Worm (Caenorhabditis elegans) whole organism, young adult: Measurements from ENCODE around the gene mex-6.

Experiments used
- B0019.2 ChIP-seq: fragments of 200-800 bp; sonication (Bioruptor generic); conservative IDR thresholded peaks from 2 replicates; pipeline ENCODE4 v1.3.6; 2022; ENCODE audit warnings: missing genetic modification reagents, missing genetic modification characterization, missing compliant biosample characterization
- B0261.1 ChIP-seq: sonication (generic microtip); optimal IDR thresholded peaks from 2 replicates; lab custom pipeline; 2016; ENCODE audit warnings: mild to moderate bottlenecking, missing genetic modification characterization, moderate library complexity, missing compliant biosample characterization
- C06A6.2 ChIP-seq: fragments of 200-800 bp; sonication (Bioruptor generic); conservative IDR thresholded peaks from 2 replicates; pipeline ENCODE4 v1.3.6; 2022; ENCODE audit warnings: missing genetic modification characterization, missing compliant biosample characterization
- C17E4.6 ChIP-seq: fragments of 200-800 bp; sonication (Bioruptor generic); IDR thresholded peaks from 2 replicates; pipeline ENCODE4 v1.3.6; 2022; ENCODE audit warnings: missing genetic modification reagents, missing genetic modification characterization, missing compliant biosample characterization
- D2030.7 ChIP-seq: fragments of 200-800 bp; sonication (Bioruptor generic); IDR thresholded peaks from 2 replicates; pipeline ENCODE4 v1.3.6; 2022; ENCODE audit warnings: missing genetic modification reagents, missing genetic modification characterization, missing compliant biosample characterization
- F22D6.2 ChIP-seq: sonication (generic microtip); optimal IDR thresholded peaks from 2 replicates; lab custom pipeline; 2016; ENCODE audit warnings: mild to moderate bottlenecking, missing genetic modification characterization, missing compliant biosample characterization
- F52B5.7 ChIP-seq: sonication (generic microtip); optimal IDR thresholded peaks from 2 replicates; lab custom pipeline; 2016; ENCODE audit warnings: mild to moderate bottlenecking, missing genetic modification characterization, missing compliant biosample characterization
- F55B11.4 ChIP-seq: sonication (generic microtip); optimal IDR thresholded peaks from 2 replicates; lab custom pipeline; 2016; ENCODE audit warnings: missing compliant biosample characterization, missing genetic modification characterization, borderline replicate concordance; ENCODE audit not compliant: insufficient read depth
- F57A8.1 ChIP-seq: fragments of 200-800 bp; sonication (Bioruptor generic); optimal IDR thresholded peaks from 2 replicates; lab custom pipeline; 2018; ENCODE audit warnings: mild to moderate bottlenecking, missing genetic modification characterization, moderate library complexity, missing compliant biosample characterization
- K12H6.12 ChIP-seq: fragments of 200-800 bp; sonication (Bioruptor generic); optimal IDR thresholded peaks from 2 replicates; lab custom pipeline; 2018; ENCODE audit warnings: mild to moderate bottlenecking, missing genetic modification characterization, missing compliant biosample characterization
- T07F8.4 ChIP-seq: sonication (generic microtip); optimal IDR thresholded peaks from 2 replicates; lab custom pipeline; 2016; ENCODE audit warnings: mild to moderate bottlenecking, missing genetic modification characterization, moderate library complexity, missing compliant biosample characterization
- T26A5.8 ChIP-seq: sonication (generic microtip); optimal IDR thresholded peaks from 2 replicates; lab custom pipeline; 2016; ENCODE audit warnings: missing genetic modification characterization, missing compliant biosample characterization
- Y53F4B.3 ChIP-seq: fragments of 200-800 bp; sonication (Bioruptor generic); IDR thresholded peaks from 2 replicates; pipeline ENCODE4 v1.3.6; 2022; ENCODE audit warnings: missing genetic modification reagents, missing genetic modification characterization, missing compliant biosample characterization
- Y95B8A.8 ChIP-seq: fragments of 200-800 bp; sonication (Bioruptor generic); IDR thresholded peaks from 2 replicates; pipeline ENCODE4 v1.3.6; 2022; ENCODE audit warnings: missing genetic modification reagents, missing genetic modification characterization, missing compliant biosample characterization
- aptf-2 ChIP-seq: fragments of 200-800 bp; sonication (Bioruptor generic); conservative IDR thresholded peaks from 2 replicates; pipeline ENCODE4 v1.3.6; 2022; ENCODE audit warnings: missing genetic modification reagents, missing genetic modification characterization, missing compliant biosample characterization
- aptf-3 ChIP-seq: fragments of 200-800 bp; sonication (Bioruptor generic); IDR thresholded peaks from 2 replicates; pipeline ENCODE4 v1.3.6; 2022; ENCODE audit warnings: missing genetic modification characterization, missing compliant biosample characterization
- atf-7 ChIP-seq: sonication (generic microtip); optimal IDR thresholded peaks from 2 replicates; lab custom pipeline; 2017; ENCODE audit warnings: mild to moderate bottlenecking, missing genetic modification characterization, missing compliant biosample characterization
- athp-1 ChIP-seq: sonication (generic microtip); optimal IDR thresholded peaks from 2 replicates; lab custom pipeline; 2017; ENCODE audit warnings: mild to moderate bottlenecking, missing genetic modification characterization, missing compliant biosample characterization
- attf-3 ChIP-seq: fragments of 200-800 bp; sonication (Bioruptor generic); conservative IDR thresholded peaks from 2 replicates; pipeline ENCODE4 v1.3.6; 2022; ENCODE audit warnings: missing genetic modification reagents, missing genetic modification characterization, missing compliant biosample characterization
- bed-2 ChIP-seq: fragments of 200-800 bp; sonication (Bioruptor generic); IDR thresholded peaks from 2 replicates; pipeline ENCODE4 v1.3.6; 2022; ENCODE audit warnings: missing genetic modification reagents, missing genetic modification characterization, missing compliant biosample characterization
- cebp-1 ChIP-seq, 2 experiments: fragments of 200-800 bp in 1 of 2; sonication (Bioruptor generic) in 1 of 2; sonication (generic microtip) in 1 of 2; IDR thresholded peaks in 1 of 2; optimal IDR thresholded peaks in 1 of 2; 2 replicates each; pipeline versions ENCODE4 v1.3.6 to Lab custom; 2017 to 2022; ENCODE audit warnings: missing compliant biosample characterization in 2 of 2, missing genetic modification characterization in 2 of 2, mild to moderate bottlenecking in 1 of 2, missing genetic modification reagents in 1 of 2, moderate library complexity in 1 of 2
- ceh-100 ChIP-seq: fragments of 200-800 bp; sonication (Bioruptor generic); IDR thresholded peaks from 2 replicates; pipeline ENCODE4 v1.3.6; 2022; ENCODE audit warnings: missing genetic modification reagents, missing genetic modification characterization, missing compliant biosample characterization
- ceh-27 ChIP-seq: fragments of 200-800 bp; sonication (Bioruptor generic); optimal IDR thresholded peaks from 2 replicates; lab custom pipeline; 2018; ENCODE audit warnings: mild to moderate bottlenecking, missing genetic modification characterization, moderate library complexity, missing compliant biosample characterization
- ceh-79 ChIP-seq: sonication (generic microtip); optimal IDR thresholded peaks from 2 replicates; lab custom pipeline; 2017; ENCODE audit warnings: mild to moderate bottlenecking, missing genetic modification characterization, missing compliant biosample characterization
- dox-1 ChIP-seq: fragments of 200-800 bp; sonication (Bioruptor generic); IDR thresholded peaks from 2 replicates; pipeline ENCODE4 v1.3.6; 2022; ENCODE audit warnings: missing genetic modification reagents, missing genetic modification characterization, missing compliant biosample characterization
- efl-1 ChIP-seq: fragments of 150-350 bp; optimal IDR thresholded peaks from 2 replicates; lab custom pipeline; 2014; ENCODE audit warnings: missing biosample characterization, missing genetic modification reagents, missing genetic modification characterization
- egrh-3 ChIP-seq: fragments of 200-800 bp; sonication (Bioruptor generic); IDR thresholded peaks from 2 replicates; pipeline ENCODE4 v1.3.6; 2022; ENCODE audit warnings: missing genetic modification reagents, missing genetic modification characterization, missing compliant biosample characterization
- ets-4 ChIP-seq: fragments of 200-800 bp; sonication (Bioruptor generic); optimal IDR thresholded peaks from 2 replicates; lab custom pipeline; 2018; ENCODE audit warnings: mild to moderate bottlenecking, missing genetic modification characterization, missing compliant biosample characterization
- him-1 ChIP-seq: sonication (generic microtip); optimal IDR thresholded peaks from 2 replicates; lab custom pipeline; 2016; ENCODE audit warnings: missing genotype, missing genetic modification reagents, missing genetic modification characterization, missing compliant biosample characterization
- hlh-26 ChIP-seq: fragments of 200-800 bp; sonication (Bioruptor generic); conservative IDR thresholded peaks from 2 replicates; pipeline ENCODE4 v1.3.6; 2022; ENCODE audit warnings: missing genetic modification reagents, missing genetic modification characterization, missing compliant biosample characterization
- hrde-1 ChIP-seq: sonication (generic microtip); optimal IDR thresholded peaks from 2 replicates; lab custom pipeline; 2016; ENCODE audit warnings: missing genetic modification characterization, mild to moderate bottlenecking, missing compliant biosample characterization, moderate library complexity, missing genotype, missing genetic modification reagents, borderline replicate concordance
- lin-35 ChIP-seq, 3 experiments: fragments of 150-350 bp in 2 of 3; sonication (generic microtip) in 1 of 3; optimal IDR thresholded peaks; 2 replicates each; lab custom pipeline; 2014 to 2018; ENCODE audit warnings: missing biosample characterization in 3 of 3, missing genetic modification characterization in 3 of 3, missing genetic modification reagents in 3 of 3
- lin-54 ChIP-seq: fragments of 200-800 bp; sonication (Bioruptor generic); optimal IDR thresholded peaks from 2 replicates; lab custom pipeline; 2018; ENCODE audit warnings: mild to moderate bottlenecking, missing genetic modification characterization, missing compliant biosample characterization
- lsl-1 ChIP-seq: fragments of 200-800 bp; sonication (Bioruptor generic); optimal IDR thresholded peaks from 2 replicates; lab custom pipeline; 2018; ENCODE audit warnings: mild to moderate bottlenecking, missing genetic modification characterization, moderate library complexity, missing compliant biosample characterization
- lsy-27 ChIP-seq: sonication (generic microtip); optimal IDR thresholded peaks from 2 replicates; lab custom pipeline; 2017; ENCODE audit warnings: missing genetic modification characterization, mild to moderate bottlenecking, missing compliant biosample characterization, antibody characterized with exemption, missing genotype, borderline replicate concordance; ENCODE audit not compliant: insufficient read depth
- madf-10 ChIP-seq: sonication (generic microtip); optimal IDR thresholded peaks from 2 replicates; lab custom pipeline; 2016; ENCODE audit warnings: mild to moderate bottlenecking, missing genetic modification characterization, missing compliant biosample characterization
- mes-4 ChIP-seq: sonication (generic microtip); optimal IDR thresholded peaks from 2 replicates; lab custom pipeline; 2016; ENCODE audit warnings: missing genotype, missing genetic modification characterization, missing compliant biosample characterization
- nfya-2 ChIP-seq: fragments of 200-800 bp; sonication (Bioruptor generic); IDR thresholded peaks from 2 replicates; pipeline ENCODE4 v1.3.6; 2022; ENCODE audit warnings: missing genetic modification reagents, missing genetic modification characterization, missing compliant biosample characterization
- nhr-120 ChIP-seq: fragments of 200-800 bp; sonication (Bioruptor generic); IDR thresholded peaks from 2 replicates; pipeline ENCODE4 v1.3.6; 2022; ENCODE audit warnings: missing genetic modification characterization, missing compliant biosample characterization
- nhr-179 ChIP-seq: sonication (generic microtip); optimal IDR thresholded peaks from 2 replicates; lab custom pipeline; 2016; ENCODE audit warnings: mild to moderate bottlenecking, missing genetic modification characterization, missing compliant biosample characterization
- nhr-90 ChIP-seq: sonication (generic microtip); optimal IDR thresholded peaks from 2 replicates; lab custom pipeline; 2016; ENCODE audit warnings: missing genotype, mild to moderate bottlenecking, missing genetic modification characterization, missing compliant biosample characterization
- pbrm-1 ChIP-seq: fragments of 200-800 bp; sonication (Bioruptor generic); IDR thresholded peaks from 2 replicates; pipeline ENCODE4 v1.3.6; 2022; ENCODE audit warnings: missing genetic modification reagents, missing genetic modification characterization, missing compliant biosample characterization
- rpc-1 ChIP-seq, 2 experiments: fragments of 150-350 bp in 1 of 2; sonication (generic microtip) in 1 of 2; optimal IDR thresholded peaks; 2 replicates each; lab custom pipeline; 2014 to 2018; ENCODE audit warnings: missing biosample characterization in 1 of 2, missing genetic modification characterization in 1 of 2, missing genetic modification reagents in 1 of 2, missing genotype in 1 of 2
- unc-130 ChIP-seq: sonication (generic microtip); optimal IDR thresholded peaks from 2 replicates; lab custom pipeline; 2016; ENCODE audit warnings: missing genetic modification reagents, missing genetic modification characterization, missing compliant biosample characterization
- unc-62 ChIP-seq: fragments of 150-350 bp; optimal IDR thresholded peaks from 2 replicates; lab custom pipeline; 2014; ENCODE audit warnings: missing biosample characterization, missing genetic modification reagents, missing genetic modification characterization
- zfh-2 ChIP-seq: fragments of 200-800 bp; sonication (Bioruptor generic); conservative IDR thresholded peaks from 2 replicates; pipeline ENCODE4 v1.3.6; 2022; ENCODE audit warnings: missing genetic modification reagents, missing genetic modification characterization, missing compliant biosample characterization
- ztf-25 ChIP-seq: fragments of 200-800 bp; sonication (Bioruptor generic); IDR thresholded peaks from 2 replicates; pipeline ENCODE4 v1.3.6; 2022; ENCODE audit warnings: missing genetic modification reagents, missing genetic modification characterization, missing compliant biosample characterization
- ztf-26 ChIP-seq: sonication (generic microtip); optimal IDR thresholded peaks from 2 replicates; lab custom pipeline; 2017; ENCODE audit warnings: missing genetic modification characterization, missing compliant biosample characterization

The mex-6 gene

DNA sequence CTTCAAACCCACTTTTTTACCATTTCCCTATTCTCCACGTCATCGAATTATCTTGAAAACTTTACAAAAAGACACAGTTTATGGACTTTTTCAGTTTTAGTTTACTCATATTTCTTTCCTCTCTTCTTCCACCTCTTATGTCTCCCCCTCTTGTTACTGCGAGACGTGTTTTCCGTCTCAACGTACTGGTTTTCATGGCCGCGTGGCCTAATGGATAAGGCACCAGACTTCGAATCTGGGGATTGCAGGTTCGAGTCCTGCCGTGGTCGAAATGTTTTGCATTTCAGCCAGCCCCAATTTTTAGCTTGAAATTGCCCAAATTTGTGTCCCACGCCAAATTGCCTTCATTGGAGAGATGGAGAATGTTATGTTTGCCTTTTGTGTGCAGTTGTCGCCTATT is 42.1 kb downstream of the mex-6 start:
- peak; percentile 49; the same call in 1 of the 2 replicates for TF ChIP-seq C17E4.6 (GFP tag; lab: Robert Waterston, UW)
- peak; percentile 90 for TF ChIP-seq F57A8.1 (GFP tag; lab: Kevin White, UChicago)
- TF ChIP-seq nhr-120 (GFP tag; lab: Robert Waterston, UW): 0 out of 2 replicates have a peak, but pooled peaks have one; percentile 81
- no peak for TF ChIP-seq F55B11.4 (tag; lab: Kevin White, UChicago)
- peak in 1 of 3 experiments; percentile 3 for TF ChIP-seq lin-35 (GFP tag; optimal IDR thresholded peaks at IDR 0.05; lab: Kevin White, UChicago)
- TF ChIP-seq B0019.2: no peak
- TF ChIP-seq aptf-2: 0 out of 2 replicates have a peak, but pooled peaks have one; percentile 65
- TF ChIP-seq ceh-27 (GFP tag; lab: Kevin White, UChicago): peak; percentile 79
- TF ChIP-seq T26A5.8 (tag; lab: Kevin White, UChicago): peak; percentile 62
- TF ChIP-seq him-1 (tag; lab: Kevin White, UChicago): peak; percentile 98
- peak; percentile 54 for TF ChIP-seq atf-7
- peak; percentile 83 for TF ChIP-seq rpc-1 (optimal IDR thresholded peaks at IDR 0.05; lab: Kevin White, UChicago)
- peak; percentile 95 for TF ChIP-seq rpc-1 (tag; optimal IDR thresholded peaks at IDR 0.05; lab: Kevin White, UChicago)
- TF ChIP-seq unc-62 (GFP tag; lab: Kevin White, UChicago): no peak
- TF ChIP-seq madf-10 (tag; lab: Kevin White, UChicago): peak; percentile 53
- 0 out of 2 replicates have a peak, but pooled peaks have one; percentile 17 for TF ChIP-seq C06A6.2 (GFP tag; lab: Robert Waterston, UW)
- no peak for TF ChIP-seq bed-2 (GFP tag; lab: Robert Waterston, UW)
- peak; percentile 77 for TF ChIP-seq pbrm-1 (GFP tag; lab: Robert Waterston, UW)
- TF ChIP-seq dox-1 (GFP tag; lab: Robert Waterston, UW): peak; percentile 83
- TF ChIP-seq ztf-25 (GFP tag; lab: Robert Waterston, UW): peak; percentile 97
- no peak for TF ChIP-seq efl-1 (GFP tag; lab: Kevin White, UChicago)
- TF ChIP-seq K12H6.12 (tag; lab: Kevin White, UChicago): peak; percentile 52
- peak; percentile 68 for TF ChIP-seq ceh-100 (GFP tag; lab: Robert Waterston, UW)
- TF ChIP-seq lin-54 (GFP tag; lab: Kevin White, UChicago): peak; percentile 48
- TF ChIP-seq T07F8.4 (tag; lab: Kevin White, UChicago): peak; percentile 53
- TF ChIP-seq athp-1: peak; percentile 68
- TF ChIP-seq egrh-3 (GFP tag; lab: Robert Waterston, UW): peak; percentile 29; the same call in 1 of the 2 replicates
- peak; percentile 58 for TF ChIP-seq mes-4 (tag; lab: Kevin White, UChicago)
- TF ChIP-seq nfya-2 (GFP tag; lab: Robert Waterston, UW): no peak
- TF ChIP-seq cebp-1 (GFP tag; IDR thresholded peaks at IDR 0.05; lab: Robert Waterston, UW): no peak
- peak; percentile 73 for TF ChIP-seq cebp-1 (tag; optimal IDR thresholded peaks at IDR 0.05; lab: Kevin White, UChicago)
- peak; percentile 83 for TF ChIP-seq F52B5.7
- TF ChIP-seq F22D6.2 (tag; lab: Kevin White, UChicago): no peak
- TF ChIP-seq Y53F4B.3 (GFP tag; lab: Robert Waterston, UW): no peak
- peak; percentile 90 for TF ChIP-seq nhr-90 (tag; lab: Kevin White, UChicago)
- TF ChIP-seq unc-130 (GFP tag; lab: Kevin White, UChicago): peak; percentile 49
- TF ChIP-seq attf-3 (GFP tag; lab: Robert Waterston, UW): peak; percentile 72
- TF ChIP-seq ztf-26 (tag; lab: Kevin White, UChicago): no peak
- TF ChIP-seq ceh-79 (tag; lab: Kevin White, UChicago): no peak
- no peak for TF ChIP-seq nhr-179 (tag; lab: Kevin White, UChicago)
- TF ChIP-seq hlh-26 (GFP tag; lab: Robert Waterston, UW): no peak
- no peak; the same call in 1 of the 2 replicates for TF ChIP-seq Y95B8A.8 (GFP tag; lab: Robert Waterston, UW)
- TF ChIP-seq hrde-1 (tag; lab: Kevin White, UChicago): peak; percentile 68
- peak; percentile 93 for TF ChIP-seq B0261.1 (tag; lab: Kevin White, UChicago)
- TF ChIP-seq aptf-3 (GFP tag; lab: Robert Waterston, UW): no peak
- TF ChIP-seq D2030.7 (GFP tag; lab: Robert Waterston, UW): peak; percentile 67
- TF ChIP-seq lsl-1 (GFP tag; lab: Kevin White, UChicago): peak; percentile 53
- TF ChIP-seq lsy-27 (tag; lab: Kevin White, UChicago): no peak
- no peak for TF ChIP-seq zfh-2 (GFP tag; lab: Robert Waterston, UW)
- TF ChIP-seq ets-4 (GFP tag; lab: Kevin White, UChicago): no peak
